Worm (Caenorhabditis elegans): Measurements from ENCODE around the gene B0507.1.

DNA sequence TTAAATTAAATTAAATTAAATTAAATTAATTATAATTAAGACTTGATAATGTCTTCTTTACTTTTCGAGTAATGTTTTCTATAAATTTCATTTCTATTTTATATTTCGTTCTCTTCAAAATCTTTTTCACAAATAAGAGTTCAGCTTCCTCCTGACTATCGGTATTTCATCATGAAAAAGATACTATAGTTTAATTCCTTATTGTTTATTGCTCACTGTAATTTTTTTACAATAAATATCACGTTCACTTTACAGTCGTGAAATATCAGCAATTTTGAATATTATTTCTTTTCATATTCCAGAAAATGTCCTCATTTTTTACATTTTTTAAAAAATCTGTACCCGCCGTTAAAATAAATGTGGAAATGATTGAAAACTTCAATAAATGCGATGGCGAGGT is 40.0 kb upstream of the B0507.1 start, which contains the start of gene ZC196.3:
- no peak for TF ChIP-seq zfp-3 (GFP tag; conservative IDR thresholded peaks at IDR 0.05)
- TF ChIP-seq daf-8 (GFP tag; IDR thresholded peaks at IDR 0.05), result no peak
- TF ChIP-seq unc-62 (GFP tag; optimal IDR thresholded peaks at IDR 0.05 in 1 of 2), result no peak
- no peak for TF ChIP-seq unc-62 (tag; optimal IDR thresholded peaks at IDR 0.05)
- no peak for TF ChIP-seq tra-1 (GFP tag; IDR thresholded peaks at IDR 0.05)
- TF ChIP-seq ztf-11 (tag; optimal IDR thresholded peaks at IDR 0.05), result no peak
- no peak for TF ChIP-seq dpl-1 (GFP tag; optimal IDR thresholded peaks at IDR 0.05)
